Worm (Caenorhabditis elegans) whole organism, L3 larva: ENCODE measurements around the gene srh-146.

Experiments
- aly-2 ChIP-seq: fragments of 150-350 bp; optimal IDR thresholded peaks from 2 replicates; lab custom pipeline; 2014; ENCODE audit warnings: missing biosample characterization, missing genetic modification characterization
- ama-1 ChIP-seq: fragments of 150-350 bp; optimal IDR thresholded peaks from 2 replicates; lab custom pipeline; 2018
- egl-27 ChIP-seq: sonication (generic microtip); optimal IDR thresholded peaks from 4 replicates; lab custom pipeline; 2017; ENCODE audit warnings: missing biosample characterization, missing genetic modification reagents, missing genetic modification characterization
- elt-2 ChIP-seq: sonication (generic microtip); optimal IDR thresholded peaks from 2 replicates; lab custom pipeline; 2016; ENCODE audit warnings: missing genetic modification reagents, mild to moderate bottlenecking, missing genetic modification characterization, missing compliant biosample characterization
- elt-3 ChIP-seq, 3 experiments: fragments of 150-350 bp in 1 of 3; sonication (generic microtip) in 2 of 3; optimal IDR thresholded peaks; 2 replicates in 2 of 3; 4 replicates in 1 of 3; lab custom pipeline; 2014 to 2017; ENCODE audit warnings: missing biosample characterization in 3 of 3, missing genetic modification characterization in 3 of 3
- fos-1 ChIP-seq: fragments of 150-350 bp; optimal IDR thresholded peaks from 2 replicates; lab custom pipeline; 2014; ENCODE audit warnings: missing biosample characterization, missing genetic modification characterization
- nhr-237 ChIP-seq: fragments of 150-350 bp; optimal IDR thresholded peaks from 2 replicates; lab custom pipeline; 2014; ENCODE audit warnings: missing biosample characterization, missing genetic modification characterization
- nhr-25 ChIP-seq: sonication (generic microtip); optimal IDR thresholded peaks from 2 replicates; lab custom pipeline; 2017; ENCODE audit warnings: missing biosample characterization, missing genetic modification characterization
- pha-4 ChIP-seq: fragments of 150-350 bp; optimal IDR thresholded peaks from 2 replicates; lab custom pipeline; 2014; ENCODE audit warnings: missing biosample characterization, missing genetic modification reagents, missing genetic modification characterization
- pqm-1 ChIP-seq: fragments of 150-350 bp; optimal IDR thresholded peaks from 2 replicates; lab custom pipeline; 2017; ENCODE audit warnings: missing biosample characterization, missing genetic modification characterization, inconsistent platforms
- sea-2 ChIP-seq: fragments of 150-350 bp; sonication (generic microtip); optimal IDR thresholded peaks from 4 replicates; lab custom pipeline; 2014; ENCODE audit warnings: missing biosample characterization, missing genetic modification reagents, missing genetic modification characterization
- unc-39 ChIP-seq: sonication (generic microtip); optimal IDR thresholded peaks from 4 replicates; lab custom pipeline; 2017; ENCODE audit warnings: missing biosample characterization, missing genetic modification characterization
- zag-1 ChIP-seq: fragments of 150-350 bp; optimal IDR thresholded peaks from 2 replicates; lab custom pipeline; 2014; ENCODE audit warnings: missing biosample characterization, missing genetic modification characterization
- ztf-11 ChIP-seq: fragments of 150-350 bp; optimal IDR thresholded peaks from 2 replicates; lab custom pipeline; 2014; ENCODE audit warnings: missing biosample characterization, missing genetic modification characterization

DNA sequence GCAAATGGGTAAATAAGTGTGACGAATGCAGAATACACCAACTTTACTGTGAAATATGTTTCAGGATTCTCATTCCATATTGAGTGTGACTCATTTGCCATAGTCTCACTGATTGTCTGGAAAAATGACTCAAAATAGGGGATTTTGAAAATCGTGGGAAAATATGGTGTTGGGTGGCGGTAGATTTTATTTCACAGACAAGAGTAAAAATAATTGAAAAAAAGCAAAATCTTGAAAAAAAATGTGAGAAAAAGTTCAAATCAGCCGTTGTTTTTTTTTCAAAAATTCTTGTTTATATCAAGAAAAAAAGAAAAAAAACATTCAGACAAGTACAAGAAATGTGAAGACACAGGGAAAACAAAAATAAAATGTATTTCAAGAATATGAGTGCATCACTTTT lies 8.5 kb downstream of the srh-146 start, which contains the start of gene srh-38:
- TF ChIP-seq nhr-25 (tag; lab: Kevin White, UChicago) (no peak), sea-2 (GFP tag; lab: Kevin White, UChicago) (no peak), pha-4 (tag; lab: Kevin White, UChicago) (no peak), ama-1 (lab: Kevin White, UChicago) (no peak), ztf-11 (tag; lab: Kevin White, UChicago) (no peak), elt-3 (tag; optimal IDR thresholded peaks at IDR 0.05; lab: Kevin White, UChicago) (no peak), elt-2 (tag; lab: Kevin White, UChicago) (no peak), fos-1 (no peak), unc-39 (tag; lab: Kevin White, UChicago) (no peak), egl-27 (tag; lab: Kevin White, UChicago) (no peak), aly-2 (tag; lab: Kevin White, UChicago) (no peak), nhr-237 (tag; lab: Kevin White, UChicago) (no peak), zag-1 (no peak), pqm-1 (tag; lab: Kevin White, UChicago) (no peak)
